Fruit fly (Drosophila melanogaster): ENCODE data around the gene CG17292.
A peak's percentile ranks its signal among the peaks of the same experiment; 100 is the strongest.

The CG17292 gene

dm6 chr2L:8418113-8418885 is 48.0 kb downstream of the CG17292 start (continued):
- TF ChIP-seq nom (GFP tag; optimal IDR thresholded peaks at IDR 0.05) = peak; percentile 83
- TF ChIP-seq Kr (GFP tag; optimal IDR thresholded peaks at IDR 0.05) = no peak
- no peak for TF ChIP-seq CG4404 (GFP tag; IDR thresholded peaks at IDR 0.05)
- peak; percentile 88 for TF ChIP-seq twi (tag; optimal IDR thresholded peaks at IDR 0.05)
- no peak for TF ChIP-seq NC2β (GFP tag; optimal IDR thresholded peaks at IDR 0.05)
- peak; percentile 33 for TF ChIP-seq abd-A (tag; optimal IDR thresholded peaks at IDR 0.05)
- TF ChIP-seq sd (tag; optimal IDR thresholded peaks at IDR 0.05) = peak; percentile 85
- TF ChIP-seq ab (GFP tag; optimal IDR thresholded peaks at IDR 0.05) = no peak
- TF ChIP-seq hkb (optimal IDR thresholded peaks at IDR 0.05) = no peak
- no peak for TF ChIP-seq hkb (GFP tag; IDR thresholded peaks at IDR 0.05)
- no peak for TF ChIP-seq Lim3 (GFP tag; IDR thresholded peaks at IDR 0.05)
- no peak for TF ChIP-seq tup (GFP tag; optimal IDR thresholded peaks at IDR 0.05)
- no peak for TF ChIP-seq CG3065 (GFP tag; optimal IDR thresholded peaks at IDR 0.05)
- TF ChIP-seq pho (GFP tag; optimal IDR thresholded peaks at IDR 0.05) = no peak
- no peak for TF ChIP-seq Fer1 (GFP tag; optimal IDR thresholded peaks at IDR 0.05)
- no peak for TF ChIP-seq CG10147 (GFP tag; optimal IDR thresholded peaks at IDR 0.05)
- no peak for TF ChIP-seq Ravus (GFP tag; IDR thresholded peaks at IDR 0.05)
- no peak for TF ChIP-seq ara (GFP tag; IDR thresholded peaks at IDR 0.05)
- TF ChIP-seq sr (GFP tag; IDR thresholded peaks at IDR 0.05) = no peak
- no peak for TF ChIP-seq zfh1 (GFP tag; IDR thresholded peaks at IDR 0.05)

dm6 chr2L:8419382-8419940 is 49.2 kb downstream of the CG17292 start:
- TF ChIP-seq z (GFP tag; IDR thresholded peaks at IDR 0.05) (no peak), crol (GFP tag; IDR thresholded peaks at IDR 0.05) (peak; percentile 81), dmrt11E (tag; optimal IDR thresholded peaks at IDR 0.05) (no peak), CG7372 (GFP tag; IDR thresholded peaks at IDR 0.05) (no peak), nom (GFP tag; optimal IDR thresholded peaks at IDR 0.05) (peak; percentile 68), gcm (GFP tag; optimal IDR thresholded peaks at IDR 0.05) (peak; percentile 84), Kr (GFP tag; optimal IDR thresholded peaks at IDR 0.05) (peak; percentile 52), abd-A (tag; optimal IDR thresholded peaks at IDR 0.05) (peak; percentile 1), Stat92E (GFP tag; optimal IDR thresholded peaks at IDR 0.05) (no peak), fru (optimal IDR thresholded peaks at IDR 0.05) (no peak), mirr (GFP tag; optimal IDR thresholded peaks at IDR 0.05) (no peak), fd64A (GFP tag; optimal IDR thresholded peaks at IDR 0.05) (no peak), Adf1 (GFP tag; IDR thresholded peaks at IDR 0.05) (peak; percentile 87), chinmo (GFP tag; IDR thresholded peaks at IDR 0.05; ENCODE audit: partially characterized antibody) (0 out of 4 replicates have a peak, but pooled peaks have one; percentile 47), chm (GFP tag; IDR thresholded peaks at IDR 0.05) (no peak), Optix (GFP tag; IDR thresholded peaks at IDR 0.05) (no peak), slbo (GFP tag; IDR thresholded peaks at IDR 0.05) (no peak), C15 (GFP tag; IDR thresholded peaks at IDR 0.05) (no peak), CG17385 (GFP tag; optimal IDR thresholded peaks at IDR 0.05) (peak; percentile 64), sd (tag; optimal IDR thresholded peaks at IDR 0.05) (peak; percentile 29), CG10366 (GFP tag; IDR thresholded peaks at IDR 0.05) (no peak), CG12236 (GFP tag; optimal IDR thresholded peaks at IDR 0.05) (no peak), dati (GFP tag; IDR thresholded peaks at IDR 0.05) (no peak), Ets65A (GFP tag) (no peak), row (GFP tag; IDR thresholded peaks at IDR 0.05) (no peak), Hmr (GFP tag; optimal IDR thresholded peaks at IDR 0.05) (no peak), tna (GFP tag; IDR thresholded peaks at IDR 0.05; ENCODE audit: partially characterized antibody) (no peak), Dip2 (GFP tag; IDR thresholded peaks at IDR 0.05) (no peak), caup (GFP tag; optimal IDR thresholded peaks at IDR 0.05; ENCODE audit: severe bottlenecking) (no peak), sens (GFP tag) (peak; percentile 22), Fer2 (tag; optimal IDR thresholded peaks at IDR 0.05) (no peak), CG1647 (GFP tag; optimal IDR thresholded peaks at IDR 0.05) (no peak), CG17802 (tag; optimal IDR thresholded peaks at IDR 0.05) (no peak), Med (GFP tag) (peak; percentile 1)
